Worm (Caenorhabditis elegans) whole organism, midembryonic: Measurements from ENCODE around the gene F56D6.23.

Experiments used
- klf-2 ChIP-seq: fragments of 200-800 bp; sonication (Bioruptor generic); conservative IDR thresholded peaks from 2 replicates; pipeline ENCODE4 v1.3.6; 2022; ENCODE audit warnings: missing genetic modification reagents, missing genetic modification characterization, missing compliant biosample characterization
- ref-1 ChIP-seq: fragments of 200-800 bp; sonication (Bioruptor generic); conservative IDR thresholded peaks from 2 replicates; pipeline ENCODE4 v1.3.6; 2022; ENCODE audit warnings: missing genetic modification reagents, missing genetic modification characterization, missing compliant biosample characterization
- tab-1 ChIP-seq: fragments of 200-800 bp; sonication (Bioruptor generic); IDR thresholded peaks from 2 replicates; pipeline ENCODE4 v1.3.6; 2022; ENCODE audit warnings: missing genetic modification characterization, missing compliant biosample characterization

DNA sequence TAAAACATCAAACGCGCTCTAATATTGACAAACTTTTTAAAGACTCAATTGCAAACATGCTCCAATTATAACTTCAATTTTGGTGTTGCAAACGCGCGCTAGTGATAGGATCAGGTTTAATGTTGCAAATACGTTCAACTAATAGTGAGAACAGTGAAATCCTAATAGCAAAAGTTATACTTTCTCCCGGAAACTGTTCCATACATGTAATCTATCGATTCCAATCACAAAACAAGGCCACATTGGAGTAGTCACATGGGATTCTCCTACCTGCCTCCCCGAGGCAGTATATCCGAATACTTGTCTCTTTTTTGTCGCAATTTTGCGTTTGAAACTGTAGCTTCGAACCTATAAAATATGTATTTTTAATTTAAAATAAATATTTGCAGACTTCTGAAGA is 48.4 kb upstream of the F56D6.23 start:
- TF ChIP-seq tab-1 = no peak
- no peak for TF ChIP-seq ref-1 (GFP tag; lab: Robert Waterston, UW)
- TF ChIP-seq klf-2 (GFP tag; lab: Robert Waterston, UW) = no peak
